Worm (Caenorhabditis elegans): ENCODE results near the gene T25E4.2.
"Not testable (repeated sequence)": the region's sequence is repeated elsewhere in the genome, so short reads cannot be mapped to it uniquely, and the experiment has no call there.

Gene T25E4.2

ce11 chrII:5582309-5582708, at the start of gene T25E4.2:
Gene T25E4.2, minus strand, starts transcription at chrII:5582409.
- no peak for TF ChIP-seq aly-1 (tag; optimal IDR thresholded peaks at IDR 0.05)

- TF ChIP-seq ceh-13 (GFP tag; optimal IDR thresholded peaks at IDR 0.05); hnd-1 (tag; optimal IDR thresholded peaks at IDR 0.05); flt-1 (GFP tag; IDR thresholded peaks at IDR 0.05): not testable (repeated sequence)
Measured at ce11 chrII:5630851-5631401, 48.7 kb upstream of the T25E4.2 start, which contains the start of the genes F59E12.6 and npl-4.1. Gene F59E12.6, minus strand, starts transcription at chrII:5630951. Gene npl-4.1, plus strand, starts transcription at chrII:5631351.

- TF ChIP-seq ceh-36 (tag; optimal IDR thresholded peaks at IDR 0.05) (no peak), F13C5.2 (tag; optimal IDR thresholded peaks at IDR 0.05) (no peak), scrt-1 (GFP tag; IDR thresholded peaks at IDR 0.05) (no peak), pes-1 (GFP tag; IDR thresholded peaks at IDR 0.05) (no peak), ceh-13 (GFP tag; optimal IDR thresholded peaks at IDR 0.05) (no peak), flt-1 (GFP tag; IDR thresholded peaks at IDR 0.05) (no peak), hmbx-1 (tag; optimal IDR thresholded peaks at IDR 0.05) (no peak), ets-7 (tag; optimal IDR thresholded peaks at IDR 0.05) (no peak), tbx-37 (GFP tag; conservative IDR thresholded peaks at IDR 0.05) (no peak)
Measured at ce11 chrII:5628326-5628818, 46.2 kb upstream of the T25E4.2 start, which contains the start of gene F59E12.15. Gene F59E12.15, minus strand, starts transcription at chrII:5628376.

- not testable (repeated sequence) for TF ChIP-seq B0310.2 (tag; optimal IDR thresholded peaks at IDR 0.05); flt-1 (GFP tag; IDR thresholded peaks at IDR 0.05); ceh-36 (tag; optimal IDR thresholded peaks at IDR 0.05)
Measured at ce11 chrII:5622383-5622939, 40.3 kb upstream of the T25E4.2 start, which contains the start of the genes eif-3.L and npl-4.2. Gene eif-3.L, minus strand, starts transcription at chrII:5622483. Gene npl-4.2, plus strand, starts transcription at chrII:5622889.

ce11 chrII:5619298-5619697, 37.1 kb upstream of the T25E4.2 start, which contains the start of gene dhs-6:
Gene dhs-6, minus strand, starts transcription at chrII:5619319.
- TF ChIP-seq ets-7 (tag; optimal IDR thresholded peaks at IDR 0.05) (no peak), F13C5.2 (tag; optimal IDR thresholded peaks at IDR 0.05) (no peak), hmg-4 (GFP tag; optimal IDR thresholded peaks at IDR 0.05) (no peak), flt-1 (GFP tag; IDR thresholded peaks at IDR 0.05) (no peak), scrt-1 (GFP tag; IDR thresholded peaks at IDR 0.05) (no peak), B0310.2 (tag; optimal IDR thresholded peaks at IDR 0.05) (no peak), sea-1 (GFP tag; conservative IDR thresholded peaks at IDR 0.05) (no peak)

ce11 chrII:5607756-5608155, 25.5 kb upstream of the T25E4.2 start, which contains the start of gene C17G10.7:
Gene C17G10.7, minus strand, starts transcription at chrII:5607856.
- TF ChIP-seq ama-1 (optimal IDR thresholded peaks at IDR 0.05) (no peak), F13C5.2 (tag; optimal IDR thresholded peaks at IDR 0.05) (no peak), tbx-37 (GFP tag; conservative IDR thresholded peaks at IDR 0.05) (no peak), scrt-1 (GFP tag; IDR thresholded peaks at IDR 0.05) (no peak), hmg-4 (GFP tag; optimal IDR thresholded peaks at IDR 0.05) (no peak), aly-1 (tag; optimal IDR thresholded peaks at IDR 0.05) (no peak), hnd-1 (tag; optimal IDR thresholded peaks at IDR 0.05) (no peak), flt-1 (GFP tag; IDR thresholded peaks at IDR 0.05) (no peak), ceh-13 (GFP tag; optimal IDR thresholded peaks at IDR 0.05) (no peak), ceh-36 (tag; optimal IDR thresholded peaks at IDR 0.05) (no peak), B0310.2 (tag; optimal IDR thresholded peaks at IDR 0.05) (no peak), sea-1 (GFP tag; conservative IDR thresholded peaks at IDR 0.05) (no peak), ets-7 (tag; optimal IDR thresholded peaks at IDR 0.05) (no peak), pes-1 (GFP tag; IDR thresholded peaks at IDR 0.05) (no peak), hmbx-1 (tag; optimal IDR thresholded peaks at IDR 0.05) (no peak)

ce11 chrII:5605538-5605945, 23.3 kb upstream of the T25E4.2 start:
- TF ChIP-seq ceh-13 (GFP tag; optimal IDR thresholded peaks at IDR 0.05): no peak
- no peak for TF ChIP-seq ets-7 (tag; optimal IDR thresholded peaks at IDR 0.05)
- TF ChIP-seq sea-1 (GFP tag; conservative IDR thresholded peaks at IDR 0.05): no peak
- TF ChIP-seq F13C5.2 (tag; optimal IDR thresholded peaks at IDR 0.05): no peak
- TF ChIP-seq pes-1 (GFP tag; IDR thresholded peaks at IDR 0.05): no peak
- no peak for TF ChIP-seq tbx-37 (GFP tag; conservative IDR thresholded peaks at IDR 0.05)

ce11 chrII:5604441-5604840, 22.2 kb upstream of the T25E4.2 start:
- no peak for TF ChIP-seq ama-1 (optimal IDR thresholded peaks at IDR 0.05)
- no peak for TF ChIP-seq F13C5.2 (tag; optimal IDR thresholded peaks at IDR 0.05)
- TF ChIP-seq hmg-4 (GFP tag; optimal IDR thresholded peaks at IDR 0.05): no peak
- no peak for TF ChIP-seq pes-1 (GFP tag; IDR thresholded peaks at IDR 0.05)
- TF ChIP-seq tbx-11 (GFP tag; IDR thresholded peaks at IDR 0.05): no peak
- TF ChIP-seq aly-1 (tag; optimal IDR thresholded peaks at IDR 0.05): no peak
- no peak for TF ChIP-seq B0310.2 (tag; optimal IDR thresholded peaks at IDR 0.05)
- TF ChIP-seq hmbx-1 (tag; optimal IDR thresholded peaks at IDR 0.05): no peak
- no peak for TF ChIP-seq ceh-36 (tag; optimal IDR thresholded peaks at IDR 0.05)
- no peak for TF ChIP-seq tbx-37 (GFP tag; conservative IDR thresholded peaks at IDR 0.05)
- no peak for TF ChIP-seq sea-1 (GFP tag; conservative IDR thresholded peaks at IDR 0.05)
- TF ChIP-seq ceh-13 (GFP tag; optimal IDR thresholded peaks at IDR 0.05): no peak

ce11 chrII:5603194-5603593, 21.0 kb upstream of the T25E4.2 start, which contains the start of gene C17G10.6:
Gene C17G10.6, minus strand, starts transcription at chrII:5603294.
- TF ChIP-seq hnd-1 (tag; optimal IDR thresholded peaks at IDR 0.05) (no peak), ama-1 (optimal IDR thresholded peaks at IDR 0.05) (no peak), tbx-11 (GFP tag; IDR thresholded peaks at IDR 0.05) (no peak), aly-1 (tag; optimal IDR thresholded peaks at IDR 0.05) (no peak), F13C5.2 (tag; optimal IDR thresholded peaks at IDR 0.05) (no peak), scrt-1 (GFP tag; IDR thresholded peaks at IDR 0.05) (no peak), sea-1 (GFP tag; conservative IDR thresholded peaks at IDR 0.05) (no peak), pes-1 (GFP tag; IDR thresholded peaks at IDR 0.05) (no peak), ets-7 (tag; optimal IDR thresholded peaks at IDR 0.05) (no peak), ceh-13 (GFP tag; optimal IDR thresholded peaks at IDR 0.05) (no peak)

Data from whole organism, early embryonic.